Fruit fly (Drosophila melanogaster) whole organism, pupa: ENCODE measurements around the gene CG4210.
A peak's percentile ranks its signal among the peaks of the same experiment; 100 is the strongest.

ENCODE experiments used
- CG10348 ChIP-seq: fragments of 200-800 bp; sonication (Bioruptor generic); IDR thresholded peaks from 2 replicates; pipeline ENCODE4 v1.3.6; 2022; ENCODE audit warnings: missing biosample characterization, missing genetic modification characterization
- CG4496 ChIP-seq: fragments of 200-800 bp; sonication (Bioruptor generic); IDR thresholded peaks from 3 replicates; pipeline ENCODE4 v1.3.6; 2022; ENCODE audit warnings: missing biosample characterization, missing genetic modification characterization
- CG8159 ChIP-seq: fragments of 200-800 bp; sonication (Bioruptor generic); optimal IDR thresholded peaks from 3 replicates; lab custom pipeline; 2018; ENCODE audit warnings: missing biosample characterization, mild to moderate bottlenecking, missing genetic modification characterization, moderate library complexity
- D1 ChIP-seq: fragments of 200-800 bp; sonication (Bioruptor generic); optimal IDR thresholded peaks from 2 replicates; lab custom pipeline; 2018; ENCODE audit warnings: missing biosample characterization, mild to moderate bottlenecking, missing genetic modification characterization, moderate library complexity
- gl ChIP-seq: fragments of 200-800 bp; sonication (Bioruptor generic); optimal IDR thresholded peaks from 2 replicates; lab custom pipeline; 2018; ENCODE audit warnings: missing biosample characterization, mild to moderate bottlenecking, missing genetic modification characterization

dm6 chr3R:15242186-15243045 lies 28.6 kb downstream of the CG4210 start, which contains the start of the genes tefu and Hsc70-4:
- TF ChIP-seq CG4496 (GFP tag; lab: Robert Waterston, UW): peak; percentile 78; the same call in 2 of the 3 replicates
- 0 out of 2 replicates have a peak, but pooled peaks have one; percentile 43 for TF ChIP-seq CG10348 (GFP tag; lab: Robert Waterston, UW)
- no peak for TF ChIP-seq D1 (tag; lab: Kevin White, UChicago)
- TF ChIP-seq CG8159: peak; percentile 87
- TF ChIP-seq gl: no peak
